Worm (Caenorhabditis elegans) whole organism, young adult: ENCODE data around the gene swp-1.

Experiments used
- B0035.1 ChIP-seq: sonication (generic microtip); optimal IDR thresholded peaks from 2 replicates; lab custom pipeline; 2016; ENCODE audit warnings: missing genetic modification characterization, mild to moderate bottlenecking, missing compliant biosample characterization, missing genotype, missing genetic modification reagents
- B0336.3 ChIP-seq: fragments of 200-800 bp; sonication (Bioruptor generic); IDR thresholded peaks from 2 replicates; pipeline ENCODE4 v1.3.6; 2022; ENCODE audit warnings: missing genetic modification characterization, missing compliant biosample characterization
- D2030.7 ChIP-seq: fragments of 200-800 bp; sonication (Bioruptor generic); IDR thresholded peaks from 2 replicates; pipeline ENCODE4 v1.3.6; 2022; ENCODE audit warnings: missing genetic modification reagents, missing genetic modification characterization, missing compliant biosample characterization
- F22D6.2 ChIP-seq: sonication (generic microtip); optimal IDR thresholded peaks from 2 replicates; lab custom pipeline; 2016; ENCODE audit warnings: mild to moderate bottlenecking, missing genetic modification characterization, missing compliant biosample characterization
- F39B2.1 ChIP-seq: fragments of 200-800 bp; sonication (Bioruptor generic); IDR thresholded peaks from 2 replicates; pipeline ENCODE4 v1.3.6; 2022; ENCODE audit warnings: missing genetic modification reagents, missing genetic modification characterization, missing compliant biosample characterization
- F49E8.2 ChIP-seq: sonication (generic microtip); optimal IDR thresholded peaks from 3 replicates; lab custom pipeline; 2017; ENCODE audit warnings: missing genetic modification characterization, mild to moderate bottlenecking, missing compliant biosample characterization, antibody characterized with exemption, moderate library complexity; ENCODE audit not compliant: insufficient read depth
- F57A8.1 ChIP-seq: fragments of 200-800 bp; sonication (Bioruptor generic); optimal IDR thresholded peaks from 2 replicates; lab custom pipeline; 2018; ENCODE audit warnings: mild to moderate bottlenecking, missing genetic modification characterization, moderate library complexity, missing compliant biosample characterization
- Y53G8AR.9 ChIP-seq: fragments of 200-800 bp; sonication (Bioruptor generic); conservative IDR thresholded peaks from 2 replicates; pipeline ENCODE4 v1.3.6; 2022; ENCODE audit warnings: missing genetic modification reagents, missing genetic modification characterization, missing compliant biosample characterization
- Y56A3A.18 ChIP-seq: fragments of 200-800 bp; sonication (Bioruptor generic); IDR thresholded peaks from 2 replicates; pipeline ENCODE4 v1.3.6; 2022; ENCODE audit warnings: missing genetic modification reagents, missing genetic modification characterization, missing compliant biosample characterization
- Y79H2A.3 ChIP-seq: fragments of 200-800 bp; sonication (Bioruptor generic); conservative IDR thresholded peaks from 2 replicates; pipeline ENCODE4 v1.3.6; 2022; ENCODE audit warnings: missing genetic modification reagents, missing genetic modification characterization, missing compliant biosample characterization
- ZK185.1 ChIP-seq: sonication (generic microtip); optimal IDR thresholded peaks from 2 replicates; lab custom pipeline; 2016; ENCODE audit warnings: mild to moderate bottlenecking, missing genetic modification characterization, missing compliant biosample characterization; ENCODE audit not compliant: poor library complexity, severe bottlenecking
- attf-6 ChIP-seq: fragments of 200-800 bp; sonication (Bioruptor generic); IDR thresholded peaks from 2 replicates; pipeline ENCODE4 v1.3.6; 2022; ENCODE audit warnings: missing genetic modification reagents, missing genetic modification characterization, missing compliant biosample characterization
- bed-2 ChIP-seq: fragments of 200-800 bp; sonication (Bioruptor generic); IDR thresholded peaks from 2 replicates; pipeline ENCODE4 v1.3.6; 2022; ENCODE audit warnings: missing genetic modification reagents, missing genetic modification characterization, missing compliant biosample characterization
- cebp-1 ChIP-seq, 2 experiments: fragments of 200-800 bp in 1 of 2; sonication (Bioruptor generic) in 1 of 2; sonication (generic microtip) in 1 of 2; IDR thresholded peaks in 1 of 2; optimal IDR thresholded peaks in 1 of 2; 2 replicates each; pipeline versions ENCODE4 v1.3.6 to Lab custom; 2017 to 2022; ENCODE audit warnings: missing compliant biosample characterization in 2 of 2, missing genetic modification characterization in 2 of 2, mild to moderate bottlenecking in 1 of 2, missing genetic modification reagents in 1 of 2, moderate library complexity in 1 of 2
- ceh-58 ChIP-seq: fragments of 200-800 bp; sonication (Bioruptor generic); IDR thresholded peaks from 2 replicates; pipeline ENCODE4 v1.3.6; 2022; ENCODE audit warnings: missing genetic modification characterization, missing compliant biosample characterization
- ceh-91 ChIP-seq: fragments of 200-800 bp; sonication (Bioruptor generic); IDR thresholded peaks from 2 replicates; pipeline ENCODE4 v1.3.6; 2022; ENCODE audit warnings: missing genetic modification reagents, missing genetic modification characterization, missing compliant biosample characterization
- efl-1 ChIP-seq: fragments of 150-350 bp; optimal IDR thresholded peaks from 2 replicates; lab custom pipeline; 2014; ENCODE audit warnings: missing biosample characterization, missing genetic modification reagents, missing genetic modification characterization
- egl-44 ChIP-seq: fragments of 200-800 bp; sonication (Bioruptor generic); IDR thresholded peaks from 2 replicates; pipeline ENCODE4 v1.3.6; 2022; ENCODE audit warnings: missing genetic modification reagents, missing genetic modification characterization, missing compliant biosample characterization
- fkh-3 ChIP-seq: sonication (generic microtip); optimal IDR thresholded peaks from 2 replicates; lab custom pipeline; 2016; ENCODE audit warnings: mild to moderate bottlenecking, missing genetic modification characterization, missing compliant biosample characterization
- him-1 ChIP-seq: sonication (generic microtip); optimal IDR thresholded peaks from 2 replicates; lab custom pipeline; 2016; ENCODE audit warnings: missing genotype, missing genetic modification reagents, missing genetic modification characterization, missing compliant biosample characterization
- hlh-12 ChIP-seq: sonication (generic microtip); optimal IDR thresholded peaks from 2 replicates; lab custom pipeline; 2016; ENCODE audit warnings: missing genetic modification characterization, missing compliant biosample characterization
- hlh-26 ChIP-seq: fragments of 200-800 bp; sonication (Bioruptor generic); conservative IDR thresholded peaks from 2 replicates; pipeline ENCODE4 v1.3.6; 2022; ENCODE audit warnings: missing genetic modification reagents, missing genetic modification characterization, missing compliant biosample characterization
- let-607 ChIP-seq, 2 experiments: fragments of 200-800 bp in 1 of 2; sonication (Bioruptor generic) in 1 of 2; sonication (generic microtip) in 1 of 2; optimal IDR thresholded peaks; 2 replicates each; lab custom pipeline; 2016 to 2018; ENCODE audit warnings: mild to moderate bottlenecking in 2 of 2, missing compliant biosample characterization in 2 of 2, missing genetic modification characterization in 2 of 2, moderate library complexity in 2 of 2, missing genotype in 1 of 2
- lir-1 ChIP-seq: fragments of 200-800 bp; sonication (Bioruptor generic); conservative IDR thresholded peaks from 2 replicates; pipeline ENCODE4 v1.3.6; 2022; ENCODE audit warnings: missing genetic modification reagents, missing genetic modification characterization, missing compliant biosample characterization
- madf-3 ChIP-seq: fragments of 200-800 bp; sonication (Bioruptor generic); IDR thresholded peaks from 2 replicates; pipeline ENCODE4 v1.3.6; 2022; ENCODE audit warnings: missing genetic modification reagents, missing genetic modification characterization, missing compliant biosample characterization
- mes-4 ChIP-seq: sonication (generic microtip); optimal IDR thresholded peaks from 2 replicates; lab custom pipeline; 2016; ENCODE audit warnings: missing genotype, missing genetic modification characterization, missing compliant biosample characterization
- mxl-1 ChIP-seq: sonication (generic microtip); optimal IDR thresholded peaks from 2 replicates; lab custom pipeline; 2016; ENCODE audit warnings: missing genetic modification characterization, missing compliant biosample characterization
- nfya-2 ChIP-seq: fragments of 200-800 bp; sonication (Bioruptor generic); IDR thresholded peaks from 2 replicates; pipeline ENCODE4 v1.3.6; 2022; ENCODE audit warnings: missing genetic modification reagents, missing genetic modification characterization, missing compliant biosample characterization
- nfyb-1 ChIP-seq: fragments of 200-800 bp; sonication (Bioruptor generic); IDR thresholded peaks from 2 replicates; pipeline ENCODE4 v1.3.6; 2022; ENCODE audit warnings: missing genetic modification reagents, missing genetic modification characterization, missing compliant biosample characterization
- nhr-27 ChIP-seq: fragments of 200-800 bp; sonication (Bioruptor generic); optimal IDR thresholded peaks from 2 replicates; lab custom pipeline; 2018; ENCODE audit warnings: mild to moderate bottlenecking, missing genetic modification characterization, moderate library complexity, missing compliant biosample characterization
- repo-1 ChIP-seq: sonication (generic microtip); optimal IDR thresholded peaks from 2 replicates; lab custom pipeline; 2017; ENCODE audit warnings: mild to moderate bottlenecking, missing genetic modification characterization, missing compliant biosample characterization
- rpc-1 ChIP-seq, 2 experiments: fragments of 150-350 bp in 1 of 2; sonication (generic microtip) in 1 of 2; optimal IDR thresholded peaks; 2 replicates each; lab custom pipeline; 2014 to 2018; ENCODE audit warnings: missing biosample characterization in 1 of 2, missing genetic modification characterization in 1 of 2, missing genetic modification reagents in 1 of 2, missing genotype in 1 of 2
- sdz-38 ChIP-seq: sonication (generic microtip); optimal IDR thresholded peaks from 2 replicates; lab custom pipeline; 2016; ENCODE audit warnings: missing genotype, missing genetic modification characterization, missing compliant biosample characterization
- sea-2 ChIP-seq: fragments of 200-800 bp; sonication (Bioruptor generic); IDR thresholded peaks from 2 replicates; pipeline ENCODE4 v1.3.6; 2022; ENCODE audit warnings: missing genetic modification characterization, missing compliant biosample characterization
- snpc-1.3 ChIP-seq: sonication (generic microtip); optimal IDR thresholded peaks from 2 replicates; lab custom pipeline; 2017; ENCODE audit warnings: missing genetic modification characterization, mild to moderate bottlenecking, missing compliant biosample characterization, antibody characterized with exemption, moderate library complexity, missing genotype, missing genetic modification reagents; ENCODE audit not compliant: insufficient read depth
- snpc-3.4 ChIP-seq: sonication (generic microtip); optimal IDR thresholded peaks from 2 replicates; lab custom pipeline; 2017; ENCODE audit warnings: missing genetic modification characterization, mild to moderate bottlenecking, missing compliant biosample characterization, antibody characterized with exemption, moderate library complexity, missing genotype, missing genetic modification reagents
- snpc-4 ChIP-seq, 5 experiments: fragments of 150-350 bp in 1 of 5; sonication (generic microtip) in 4 of 5; optimal IDR thresholded peaks; 2 replicates each; lab custom pipeline; 2014 to 2018; ENCODE audit warnings: missing genetic modification characterization in 5 of 5, missing biosample characterization in 3 of 5, antibody characterized with exemption in 2 of 5, mild to moderate bottlenecking in 2 of 5, missing compliant biosample characterization in 2 of 5, missing genotype in 2 of 5, moderate library complexity in 2 of 5, missing genetic modification reagents in 1 of 5
- tbx-9 ChIP-seq: sonication (generic microtip); optimal IDR thresholded peaks from 2 replicates; lab custom pipeline; 2016; ENCODE audit warnings: borderline replicate concordance, missing genetic modification characterization, inconsistent platforms, missing compliant biosample characterization
- zfh-2 ChIP-seq: fragments of 200-800 bp; sonication (Bioruptor generic); conservative IDR thresholded peaks from 2 replicates; pipeline ENCODE4 v1.3.6; 2022; ENCODE audit warnings: missing genetic modification reagents, missing genetic modification characterization, missing compliant biosample characterization
- ztf-28 ChIP-seq: fragments of 200-800 bp; sonication (Bioruptor generic); IDR thresholded peaks from 2 replicates; pipeline ENCODE4 v1.3.6; 2022; ENCODE audit warnings: missing genetic modification reagents, missing genetic modification characterization, missing compliant biosample characterization

swp-1 gene

ce11 chrIII:5715467-5715866, 10.1 kb upstream of the swp-1 start (continued):
- TF ChIP-seq zfh-2 (GFP tag; lab: Robert Waterston, UW) (peak; percentile 94), madf-3 (GFP tag; lab: Robert Waterston, UW) (peak; percentile 65; the same call in 1 of the 2 replicates), rpc-1 (optimal IDR thresholded peaks at IDR 0.05; lab: Kevin White, UChicago) (no peak), rpc-1 (tag; optimal IDR thresholded peaks at IDR 0.05; lab: Kevin White, UChicago) (no peak), attf-6 (GFP tag; lab: Robert Waterston, UW) (0 out of 2 replicates have a peak, but pooled peaks have one; percentile 26), nhr-27 (tag; lab: Kevin White, UChicago) (peak; percentile 16)

ce11 chrIII:5714984-5715454, 9.7 kb upstream of the swp-1 start:
- TF ChIP-seq fkh-3 (tag; lab: Kevin White, UChicago) (no peak), egl-44 (GFP tag; lab: Robert Waterston, UW) (no peak), D2030.7 (GFP tag; lab: Robert Waterston, UW) (no peak), F39B2.1 (GFP tag; lab: Robert Waterston, UW) (no peak), efl-1 (GFP tag; lab: Kevin White, UChicago) (peak; percentile 1), nfya-2 (GFP tag; lab: Robert Waterston, UW) (no peak), him-1 (tag; lab: Kevin White, UChicago) (no peak), F49E8.2 (tag; lab: Kevin White, UChicago) (no peak), mxl-1 (tag; lab: Kevin White, UChicago) (no peak), let-607 (tag; optimal IDR thresholded peaks at IDR 0.05; lab: Kevin White, UChicago) (peak in 1 of 2 experiments; percentile 90), Y79H2A.3 (GFP tag; lab: Robert Waterston, UW) (no peak), ceh-91 (GFP tag; lab: Robert Waterston, UW) (no peak), ztf-28 (GFP tag; lab: Robert Waterston, UW) (no peak), B0035.1 (tag; lab: Kevin White, UChicago) (no peak), F57A8.1 (GFP tag; lab: Kevin White, UChicago) (no peak), ceh-58 (no peak), mes-4 (tag; lab: Kevin White, UChicago) (no peak), Y56A3A.18 (0 out of 2 replicates have a peak, but pooled peaks have one; percentile 23), B0336.3 (peak; percentile 50; the same call in 1 of the 2 replicates), hlh-26 (GFP tag; lab: Robert Waterston, UW) (no peak), madf-3 (GFP tag; lab: Robert Waterston, UW) (0 out of 2 replicates have a peak, but pooled peaks have one; percentile 47), lir-1 (GFP tag; lab: Robert Waterston, UW) (no peak), snpc-4 (GFP tag; optimal IDR thresholded peaks at IDR 0.05; lab: Kevin White, UChicago) (no peak), snpc-4 (tag; optimal IDR thresholded peaks at IDR 0.05; lab: Kevin White, UChicago) (no peak), cebp-1 (GFP tag; IDR thresholded peaks at IDR 0.05; lab: Robert Waterston, UW) (no peak), cebp-1 (tag; optimal IDR thresholded peaks at IDR 0.05; lab: Kevin White, UChicago) (no peak), hlh-12 (no peak), Y53G8AR.9 (GFP tag; lab: Robert Waterston, UW) (peak; percentile 64; the same call in 1 of the 2 replicates), sea-2 (GFP tag; lab: Robert Waterston, UW) (no peak), nfyb-1 (0 out of 2 replicates have a peak, but pooled peaks have one; percentile 11), snpc-3.4 (tag; lab: Kevin White, UChicago) (peak; percentile 50), sdz-38 (tag; lab: Kevin White, UChicago) (no peak), bed-2 (GFP tag; lab: Robert Waterston, UW) (no peak), repo-1 (tag; lab: Kevin White, UChicago) (no peak), tbx-9 (no peak), F22D6.2 (no peak), snpc-1.3 (tag; lab: Kevin White, UChicago) (no peak), ZK185.1 (tag; lab: Kevin White, UChicago) (no peak)
